Fruit fly (Drosophila melanogaster) whole organism, prepupa: ENCODE measurements around the gene CG42717.
A peak's percentile ranks its signal among the peaks of the same experiment; 100 is the strongest.

ENCODE experiments used
- Blimp-1 ChIP-seq: fragments of 200-800 bp; sonication (Bioruptor generic); optimal IDR thresholded peaks from 3 replicates; lab custom pipeline; 2017; ENCODE audit warnings: missing biosample characterization, missing genetic modification characterization, mild to moderate bottlenecking, moderate library complexity, missing genetic modification reagents
- CG10669 ChIP-seq: fragments of 200-800 bp; sonication (Bioruptor generic); optimal IDR thresholded peaks from 3 replicates; lab custom pipeline; 2018; ENCODE audit warnings: missing biosample characterization, mild to moderate bottlenecking, missing genetic modification characterization, moderate library complexity
- CG11294 ChIP-seq: fragments of 200-800 bp; sonication (Bioruptor generic); IDR thresholded peaks from 2 replicates; pipeline ENCODE4 v1.3.6; 2022; ENCODE audit warnings: missing biosample characterization, missing genetic modification characterization
- CG11762 ChIP-seq: fragments of 200-800 bp; sonication (Bioruptor generic); optimal IDR thresholded peaks from 3 replicates; lab custom pipeline; 2016; ENCODE audit warnings: missing biosample characterization, missing genetic modification characterization; ENCODE audit not compliant: insufficient read depth
- CG11902 ChIP-seq: fragments of 200-800 bp; sonication (Bioruptor generic); optimal IDR thresholded peaks from 3 replicates; lab custom pipeline; 2016; ENCODE audit warnings: missing biosample characterization, missing genetic modification characterization
- CG15336 ChIP-seq: fragments of 200-800 bp; sonication (Bioruptor generic); IDR thresholded peaks from 2 replicates; pipeline ENCODE4 v1.3.6; 2022; ENCODE audit warnings: missing biosample characterization, missing genetic modification characterization
- CG1621 ChIP-seq: fragments of 200-800 bp; sonication (Bioruptor generic); optimal IDR thresholded peaks from 3 replicates; lab custom pipeline; 2018; ENCODE audit warnings: missing biosample characterization, mild to moderate bottlenecking, missing genetic modification characterization
- CG16779 ChIP-seq: fragments of 200-800 bp; sonication (Bioruptor generic); optimal IDR thresholded peaks from 3 replicates; lab custom pipeline; 2017; ENCODE audit warnings: missing biosample characterization, mild to moderate bottlenecking, missing genetic modification characterization
- CG31627 ChIP-seq: fragments of 200-800 bp; sonication (Bioruptor generic); optimal IDR thresholded peaks from 3 replicates; lab custom pipeline; 2016; ENCODE audit warnings: missing biosample characterization, missing genetic modification characterization
- CG34406 ChIP-seq: fragments of 200-800 bp; sonication (Bioruptor generic); optimal IDR thresholded peaks from 3 replicates; lab custom pipeline; 2016; ENCODE audit warnings: missing biosample characterization, missing genetic modification characterization
- CG3919 ChIP-seq: fragments of 200-800 bp; sonication (Bioruptor generic); optimal IDR thresholded peaks from 3 replicates; lab custom pipeline; 2016; ENCODE audit warnings: missing biosample characterization, missing genetic modification characterization
- CG4318 ChIP-seq: fragments of 200-800 bp; sonication (Bioruptor generic); optimal IDR thresholded peaks from 3 replicates; lab custom pipeline; 2017; ENCODE audit warnings: missing biosample characterization, mild to moderate bottlenecking, missing genetic modification characterization
- CG6163 ChIP-seq: fragments of 200-800 bp; sonication (Bioruptor generic); IDR thresholded peaks from 3 replicates; pipeline ENCODE4 v1.3.6; 2022; ENCODE audit warnings: missing biosample characterization, missing genetic modification characterization
- CG6276 ChIP-seq: fragments of 200-800 bp; sonication (Bioruptor generic); optimal IDR thresholded peaks from 2 replicates; lab custom pipeline; 2017; ENCODE audit warnings: missing biosample characterization, mild to moderate bottlenecking, missing genetic modification characterization
- CG6792 ChIP-seq: fragments of 200-800 bp; sonication (Bioruptor generic); optimal IDR thresholded peaks from 3 replicates; lab custom pipeline; 2016; ENCODE audit warnings: missing biosample characterization, missing genetic modification characterization
- CG6808 ChIP-seq: fragments of 200-800 bp; sonication (Bioruptor generic); optimal IDR thresholded peaks from 3 replicates; lab custom pipeline; 2017; ENCODE audit warnings: missing biosample characterization, missing genetic modification characterization, mild to moderate bottlenecking, moderate library complexity, missing genetic modification reagents
- CG7368 ChIP-seq: fragments of 200-800 bp; sonication (Bioruptor generic); optimal IDR thresholded peaks from 3 replicates; lab custom pipeline; 2016; ENCODE audit warnings: missing biosample characterization, missing genetic modification characterization
- CG8119 ChIP-seq: fragments of 200-800 bp; sonication (Bioruptor generic); IDR thresholded peaks from 3 replicates; pipeline ENCODE4 v1.3.6; 2022; ENCODE audit warnings: missing biosample characterization, missing genetic modification characterization
- CG9139 ChIP-seq: fragments of 200-800 bp; sonication (Bioruptor generic); optimal IDR thresholded peaks from 3 replicates; lab custom pipeline; 2017; ENCODE audit warnings: missing biosample characterization, mild to moderate bottlenecking, missing genetic modification characterization
- Eip75B ChIP-seq: fragments of 200-800 bp; sonication (Bioruptor generic); optimal IDR thresholded peaks from 3 replicates; lab custom pipeline; 2016; ENCODE audit warnings: missing biosample characterization, missing genetic modification characterization
- Eip93F ChIP-seq: fragments of 200-800 bp; sonication (Bioruptor generic); optimal IDR thresholded peaks from 2 replicates; lab custom pipeline; 2016; ENCODE audit warnings: missing biosample characterization, mild to moderate bottlenecking, missing genetic modification characterization
- Ets21C ChIP-seq: fragments of 200-800 bp; sonication (Bioruptor generic); optimal IDR thresholded peaks from 3 replicates; lab custom pipeline; 2016; ENCODE audit warnings: missing biosample characterization, missing genetic modification characterization
- Ets96B ChIP-seq: fragments of 200-800 bp; optimal IDR thresholded peaks from 2 replicates; lab custom pipeline; 2019; ENCODE audit warnings: missing biosample characterization, mild to moderate bottlenecking, missing genetic modification characterization, moderate library complexity
- Gug ChIP-seq: fragments of 200-800 bp; sonication (Bioruptor generic); IDR thresholded peaks from 2 replicates; pipeline ENCODE4 v1.3.6; 2022; ENCODE audit warnings: missing biosample characterization, missing genetic modification characterization
- Hr39 ChIP-seq: fragments of 200-800 bp; sonication (Bioruptor generic); optimal IDR thresholded peaks from 2 replicates; lab custom pipeline; 2016; ENCODE audit warnings: missing biosample characterization, missing genetic modification characterization
- Hr4 ChIP-seq: fragments of 200-800 bp; sonication (Bioruptor generic); optimal IDR thresholded peaks from 3 replicates; lab custom pipeline; 2016; ENCODE audit warnings: missing biosample characterization, missing genetic modification characterization
- Lpt ChIP-seq: fragments of 200-800 bp; sonication (Bioruptor generic); optimal IDR thresholded peaks from 3 replicates; lab custom pipeline; 2016; ENCODE audit warnings: missing biosample characterization, missing genetic modification characterization
- Met ChIP-seq: fragments of 200-800 bp; sonication (Bioruptor generic); optimal IDR thresholded peaks from 3 replicates; lab custom pipeline; 2016; ENCODE audit warnings: missing biosample characterization, missing genetic modification characterization
- Smox ChIP-seq: fragments of 200-800 bp; sonication (Bioruptor generic); optimal IDR thresholded peaks from 3 replicates; lab custom pipeline; 2016; ENCODE audit warnings: missing biosample characterization, missing genetic modification characterization
- Sox102F ChIP-seq: fragments of 200-800 bp; sonication (Bioruptor generic); optimal IDR thresholded peaks from 2 replicates; lab custom pipeline; 2016; ENCODE audit warnings: missing biosample characterization, mild to moderate bottlenecking, missing genetic modification characterization
- Sox14 ChIP-seq: fragments of 200-800 bp; sonication (Bioruptor generic); optimal IDR thresholded peaks from 3 replicates; lab custom pipeline; 2016; ENCODE audit warnings: missing biosample characterization, missing genetic modification characterization
- Sox15 ChIP-seq: fragments of 200-800 bp; sonication (Bioruptor generic); optimal IDR thresholded peaks from 3 replicates; lab custom pipeline; 2016; ENCODE audit warnings: missing biosample characterization, missing genetic modification characterization
- achi ChIP-seq: fragments of 200-800 bp; sonication (Bioruptor generic); optimal IDR thresholded peaks from 3 replicates; lab custom pipeline; 2016; ENCODE audit warnings: missing biosample characterization, missing genetic modification characterization
- acj6 ChIP-seq: fragments of 200-800 bp; sonication (Bioruptor generic); optimal IDR thresholded peaks from 3 replicates; lab custom pipeline; 2016; ENCODE audit warnings: missing biosample characterization, missing genetic modification characterization
- cyc ChIP-seq: fragments of 200-800 bp; sonication (Bioruptor generic); optimal IDR thresholded peaks from 3 replicates; lab custom pipeline; 2016; ENCODE audit warnings: missing biosample characterization, missing genetic modification characterization
- dac ChIP-seq: fragments of 200-800 bp; sonication (Bioruptor generic); optimal IDR thresholded peaks from 2 replicates; lab custom pipeline; 2017; ENCODE audit warnings: missing biosample characterization, mild to moderate bottlenecking, missing genetic modification characterization
- dsx ChIP-seq: fragments of 200-800 bp; optimal IDR thresholded peaks from 3 replicates; lab custom pipeline; 2019; ENCODE audit warnings: missing biosample characterization, mild to moderate bottlenecking, missing genetic modification characterization, moderate library complexity; ENCODE audit not compliant: poor library complexity, severe bottlenecking
- eg ChIP-seq: fragments of 200-800 bp; sonication (Bioruptor generic); IDR thresholded peaks from 3 replicates; pipeline ENCODE4 v1.3.6; 2022; ENCODE audit warnings: missing biosample characterization, missing genetic modification characterization
- esn ChIP-seq: fragments of 200-800 bp; sonication (Bioruptor generic); optimal IDR thresholded peaks from 2 replicates; lab custom pipeline; 2016; ENCODE audit warnings: missing biosample characterization, mild to moderate bottlenecking, missing genetic modification characterization, moderate library complexity
- fd59A ChIP-seq: fragments of 200-800 bp; sonication (Bioruptor generic); optimal IDR thresholded peaks from 2 replicates; lab custom pipeline; 2017; ENCODE audit warnings: missing biosample characterization, mild to moderate bottlenecking, missing genetic modification characterization, missing genetic modification reagents
- fd85E ChIP-seq: fragments of 200-800 bp; sonication (Bioruptor generic); optimal IDR thresholded peaks from 3 replicates; lab custom pipeline; 2016; ENCODE audit warnings: missing biosample characterization, missing genetic modification characterization
- fkh ChIP-seq: fragments of 200-800 bp; sonication (Bioruptor generic); optimal IDR thresholded peaks from 3 replicates; lab custom pipeline; 2017; ENCODE audit warnings: missing biosample characterization, mild to moderate bottlenecking, missing genetic modification characterization, moderate library complexity
- lz ChIP-seq: fragments of 200-800 bp; sonication (Bioruptor generic); optimal IDR thresholded peaks from 3 replicates; lab custom pipeline; 2016; ENCODE audit warnings: missing biosample characterization, missing genetic modification characterization
- net ChIP-seq: fragments of 200-800 bp; sonication (Bioruptor generic); optimal IDR thresholded peaks from 3 replicates; lab custom pipeline; 2016; ENCODE audit warnings: missing biosample characterization, missing genetic modification characterization
- pdm3 ChIP-seq: fragments of 200-800 bp; sonication (Bioruptor generic); optimal IDR thresholded peaks from 3 replicates; lab custom pipeline; 2016; ENCODE audit warnings: missing biosample characterization, missing genetic modification characterization
- salr ChIP-seq, 2 experiments: fragments of 200-800 bp; sonication (Bioruptor generic); optimal IDR thresholded peaks; 3 replicates each; lab custom pipeline; 2016 to 2018; ENCODE audit warnings: missing biosample characterization in 2 of 2, missing genetic modification characterization in 2 of 2, mild to moderate bottlenecking in 1 of 2
- spab ChIP-seq: fragments of 200-800 bp; sonication (Bioruptor generic); optimal IDR thresholded peaks from 2 replicates; lab custom pipeline; 2017; ENCODE audit warnings: missing biosample characterization, mild to moderate bottlenecking, missing genetic modification characterization, missing genetic modification reagents
- topi ChIP-seq: fragments of 200-800 bp; sonication (Bioruptor generic); optimal IDR thresholded peaks from 3 replicates; lab custom pipeline; 2016; ENCODE audit warnings: missing biosample characterization, missing genetic modification characterization

The CG42717 gene

DNA sequence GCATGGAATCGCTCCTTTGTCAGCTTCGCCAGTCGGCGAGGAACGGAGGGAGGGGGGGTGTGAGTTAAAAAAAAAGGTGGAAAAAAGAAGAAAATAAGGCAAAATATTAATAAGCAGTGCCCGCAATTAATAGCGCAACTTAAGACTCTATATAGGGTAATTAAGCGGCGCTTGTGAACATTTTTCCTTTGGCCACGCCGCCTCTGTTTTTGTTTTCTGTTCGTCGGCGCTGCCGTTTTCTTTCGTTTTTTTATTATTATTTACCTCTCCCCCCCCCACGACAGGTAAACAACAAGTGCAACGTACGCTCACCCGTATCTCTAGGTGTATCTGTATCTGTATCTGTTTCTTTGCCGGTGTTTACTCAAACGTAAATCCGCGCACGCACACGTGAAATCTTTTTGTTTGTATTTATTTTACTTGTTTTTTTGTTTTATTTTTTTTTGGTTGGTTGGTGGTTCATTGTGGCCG lies 5.8 kb downstream of the CG42717 start (continued):
- TF ChIP-seq fd59A (GFP tag; lab: Kevin White, UChicago) = peak; percentile 36
- peak; percentile 64 for TF ChIP-seq CG10669 (GFP tag; lab: Kevin White, UChicago)
- TF ChIP-seq Sox15 (GFP tag; lab: Kevin White, UChicago) = peak; percentile 41
- peak; percentile 25 for TF ChIP-seq cyc
- TF ChIP-seq Sox14 (GFP tag; lab: Kevin White, UChicago) = peak; percentile 61
- TF ChIP-seq Ets96B (tag; lab: Kevin White, UChicago) = peak; percentile 53
- TF ChIP-seq Lpt = peak; percentile 66
- peak; percentile 80 for TF ChIP-seq CG11294 (GFP tag; lab: Robert Waterston, UW)
- TF ChIP-seq CG7368 = peak; percentile 53
- TF ChIP-seq Hr4 (GFP tag; lab: Kevin White, UChicago) = peak; percentile 65
- TF ChIP-seq CG16779 (tag; lab: Kevin White, UChicago) = peak; percentile 39
- TF ChIP-seq Blimp-1 (GFP tag; lab: Kevin White, UChicago) = no peak
- peak; percentile 73 for TF ChIP-seq pdm3 (GFP tag; lab: Kevin White, UChicago)
- TF ChIP-seq salr (GFP tag; optimal IDR thresholded peaks at IDR 0.05; lab: Kevin White, UChicago) = peak; percentile 37 to 53
- TF ChIP-seq CG6808 (GFP tag; lab: Kevin White, UChicago) = peak; percentile 71
- peak; percentile 59 for TF ChIP-seq Gug (GFP tag; lab: Robert Waterston, UW)
- peak; percentile 41 for TF ChIP-seq Met
- peak; percentile 80 for TF ChIP-seq CG8119
- peak; percentile 56 for TF ChIP-seq esn (GFP tag; lab: Kevin White, UChicago)
- peak; percentile 67 for TF ChIP-seq CG11762 (GFP tag; lab: Kevin White, UChicago)
- peak; percentile 54 for TF ChIP-seq CG34406
- peak; percentile 51 for TF ChIP-seq CG11902 (GFP tag; lab: Kevin White, UChicago)
- TF ChIP-seq CG6276 = peak; percentile 66
- TF ChIP-seq net = peak; percentile 73
- TF ChIP-seq Hr39 = peak; percentile 55
- TF ChIP-seq CG1621 = peak; percentile 42
- peak; percentile 91 for TF ChIP-seq eg
- peak; percentile 17 for TF ChIP-seq Ets21C (GFP tag; lab: Kevin White, UChicago)
- peak; percentile 58 for TF ChIP-seq acj6 (GFP tag; lab: Kevin White, UChicago)
- peak; percentile 65 for TF ChIP-seq CG6792 (GFP tag; lab: Kevin White, UChicago)
- TF ChIP-seq CG31627 (GFP tag; lab: Kevin White, UChicago) = peak; percentile 58
- TF ChIP-seq Sox102F (GFP tag; lab: Kevin White, UChicago) = peak; percentile 2
- peak; percentile 82 for TF ChIP-seq CG15336 (GFP tag; lab: Robert Waterston, UW)
- TF ChIP-seq spab (GFP tag; lab: Kevin White, UChicago) = peak; percentile 68
- TF ChIP-seq CG6163 (GFP tag; lab: Robert Waterston, UW) = peak; percentile 88
- peak; percentile 2 for TF ChIP-seq Eip93F (GFP tag; lab: Kevin White, UChicago)
- TF ChIP-seq fd85E = no peak
- peak; percentile 26 for TF ChIP-seq CG4318
- TF ChIP-seq lz (GFP tag; lab: Kevin White, UChicago) = peak; percentile 52

DNA sequence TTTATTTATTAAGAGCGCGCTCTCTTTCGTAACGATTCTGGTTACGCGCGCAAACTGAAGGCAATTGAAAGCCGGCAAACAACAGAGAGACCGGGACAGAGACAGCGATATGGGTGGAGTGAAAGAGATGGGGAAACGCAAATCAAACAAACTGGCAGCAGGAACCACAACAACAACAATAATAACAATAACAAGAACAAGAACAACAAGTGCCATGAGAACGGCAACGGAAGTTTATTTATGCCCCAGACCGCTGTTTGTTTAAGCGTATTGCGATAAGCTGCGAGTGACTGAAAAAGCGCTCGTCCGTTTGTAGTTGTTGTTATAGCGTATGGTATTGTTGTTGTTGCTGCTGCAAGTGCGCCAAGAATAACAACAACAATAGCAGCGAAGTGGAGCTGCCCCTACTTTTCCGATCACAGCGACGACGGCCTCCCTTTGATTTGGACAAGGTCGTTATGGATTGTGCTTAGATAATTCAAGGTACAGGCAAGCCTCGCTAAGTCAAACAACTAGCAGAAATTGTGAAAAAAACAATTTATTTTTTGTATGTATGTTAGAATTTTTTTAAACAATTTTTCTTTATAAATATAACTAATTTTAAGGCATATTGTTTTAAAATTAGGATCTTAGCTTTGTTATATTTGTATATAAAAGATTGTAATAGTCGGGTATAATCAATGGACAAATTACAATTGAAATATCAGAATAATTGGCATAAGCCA lies 6.8 kb downstream of the CG42717 start:
- TF ChIP-seq Smox = no peak
- no peak for TF ChIP-seq dsx (GFP tag; lab: Kevin White, UChicago)
- TF ChIP-seq Gug (GFP tag; lab: Robert Waterston, UW) = no peak
- TF ChIP-seq CG11762 (GFP tag; lab: Kevin White, UChicago) = peak; percentile 28
- TF ChIP-seq fkh = peak; percentile 99
- peak; percentile 32 for TF ChIP-seq CG6792 (GFP tag; lab: Kevin White, UChicago)
- TF ChIP-seq Sox15 (GFP tag; lab: Kevin White, UChicago) = no peak
- no peak for TF ChIP-seq topi (GFP tag; lab: Kevin White, UChicago)
- peak in 1 of 2 experiments; percentile 33 for TF ChIP-seq salr (GFP tag; optimal IDR thresholded peaks at IDR 0.05; lab: Kevin White, UChicago)
- no peak for TF ChIP-seq CG15336 (GFP tag; lab: Robert Waterston, UW)
- 0 out of 3 replicates have a peak, but pooled peaks have one; percentile 30 for TF ChIP-seq eg
- TF ChIP-seq dac (GFP tag; lab: Kevin White, UChicago) = no peak
- peak; percentile 44 for TF ChIP-seq CG34406
- peak; percentile 46 for TF ChIP-seq CG3919 (GFP tag; lab: Kevin White, UChicago)
- TF ChIP-seq Hr4 (GFP tag; lab: Kevin White, UChicago) = no peak
- TF ChIP-seq CG16779 (tag; lab: Kevin White, UChicago) = peak; percentile 58
- no peak for TF ChIP-seq achi (GFP tag; lab: Kevin White, UChicago)
- TF ChIP-seq CG11902 (GFP tag; lab: Kevin White, UChicago) = no peak
- no peak for TF ChIP-seq spab (GFP tag; lab: Kevin White, UChicago)
- no peak for TF ChIP-seq Hr39
- TF ChIP-seq Ets96B (tag; lab: Kevin White, UChicago) = no peak
- peak; percentile 12 for TF ChIP-seq Eip75B (GFP tag; lab: Kevin White, UChicago)
- TF ChIP-seq CG1621 = peak; percentile 32
- peak; percentile 51 for TF ChIP-seq CG9139
